Fruit fly (Drosophila melanogaster) whole organism, embryonic: ENCODE results near the gene CG31883.

Source experiments
- Asciz ChIP-seq: fragments of 200-800 bp; sonication (Bioruptor generic); optimal IDR thresholded peaks from 2 replicates; lab custom pipeline; 2017; ENCODE audit warnings: missing biosample characterization, mild to moderate bottlenecking, missing genetic modification characterization, missing genetic modification reagents
- CG10462 ChIP-seq: fragments of 200-800 bp; sonication (Bioruptor generic); optimal IDR thresholded peaks from 2 replicates; lab custom pipeline; 2016; ENCODE audit warnings: missing biosample characterization, missing genetic modification characterization
- CG10565 ChIP-seq: fragments of 200-800 bp; sonication (Bioruptor generic); optimal IDR thresholded peaks from 3 replicates; lab custom pipeline; 2016; ENCODE audit warnings: missing biosample characterization, mild to moderate bottlenecking, missing genetic modification characterization
- CG11085 ChIP-seq: fragments of 200-800 bp; sonication (Bioruptor generic); IDR thresholded peaks from 2 replicates; pipeline ENCODE4 v1.3.6; 2022; ENCODE audit warnings: missing biosample characterization, missing genetic modification characterization
- CG11723 ChIP-seq: fragments of 200-800 bp; sonication (Bioruptor generic); optimal IDR thresholded peaks from 2 replicates; lab custom pipeline; 2017; ENCODE audit warnings: missing biosample characterization, mild to moderate bottlenecking, missing genetic modification characterization
- CG12219 ChIP-seq: fragments of 200-800 bp; sonication (Bioruptor generic); optimal IDR thresholded peaks from 3 replicates; lab custom pipeline; 2018; ENCODE audit warnings: missing biosample characterization, mild to moderate bottlenecking, missing genetic modification characterization
- CG1233 ChIP-seq: fragments of 200-800 bp; sonication (Bioruptor generic); optimal IDR thresholded peaks from 4 replicates; lab custom pipeline; 2018; ENCODE audit warnings: missing biosample characterization, mild to moderate bottlenecking, missing genetic modification characterization
- CG13123 ChIP-seq: fragments of 200-800 bp; sonication (Bioruptor generic); optimal IDR thresholded peaks from 2 replicates; lab custom pipeline; 2016; ENCODE audit warnings: missing biosample characterization, missing genetic modification characterization
- CG16813 ChIP-seq: fragments of 200-800 bp; sonication (Bioruptor generic); IDR thresholded peaks from 3 replicates; pipeline ENCODE4 v1.3.6; 2022; ENCODE audit warnings: missing biosample characterization, missing genetic modification characterization; ENCODE audit not compliant: partially characterized antibody
- CG17359 ChIP-seq: fragments of 200-800 bp; sonication (Bioruptor generic); optimal IDR thresholded peaks from 3 replicates; lab custom pipeline; 2018; ENCODE audit warnings: missing biosample characterization, mild to moderate bottlenecking, missing genetic modification characterization, moderate library complexity
- CG18476 ChIP-seq: fragments of 200-800 bp; sonication (Bioruptor generic); optimal IDR thresholded peaks from 2 replicates; lab custom pipeline; 2016; ENCODE audit warnings: missing biosample characterization, mild to moderate bottlenecking, missing genetic modification characterization
- CG2712 ChIP-seq: fragments of 200-800 bp; optimal IDR thresholded peaks from 3 replicates; lab custom pipeline; 2019; ENCODE audit warnings: missing biosample characterization, mild to moderate bottlenecking, missing genetic modification characterization, moderate library complexity
- CG32767 ChIP-seq: fragments of 200-800 bp; sonication (Bioruptor generic); IDR thresholded peaks from 2 replicates; pipeline ENCODE4 v1.3.6; 2022; ENCODE audit warnings: missing biosample characterization, missing genetic modification characterization
- CG3726 ChIP-seq: fragments of 200-800 bp; sonication (Bioruptor generic); IDR thresholded peaks from 3 replicates; pipeline ENCODE4, ENCODE4 v1.3.6; 2022; ENCODE audit warnings: missing biosample characterization, missing genetic modification characterization
- CG4282 ChIP-seq: fragments of 200-800 bp; sonication (Bioruptor generic); optimal IDR thresholded peaks from 2 replicates; lab custom pipeline; 2016; ENCODE audit warnings: missing biosample characterization, missing genetic modification characterization
- CG4617 ChIP-seq: fragments of 200-800 bp; sonication (Bioruptor generic); optimal IDR thresholded peaks from 3 replicates; lab custom pipeline; 2016; ENCODE audit warnings: missing biosample characterization, missing genetic modification characterization, borderline replicate concordance
- GATAe ChIP-seq: fragments of 200-800 bp; sonication (Bioruptor generic); conservative IDR thresholded peaks from 2 replicates; pipeline ENCODE4 v1.3.6; 2022; ENCODE audit warnings: missing biosample characterization, missing genetic modification characterization
- Hmr ChIP-seq: fragments of 200-800 bp; sonication (Bioruptor generic); optimal IDR thresholded peaks from 3 replicates; lab custom pipeline; 2017; ENCODE audit warnings: mild to moderate bottlenecking, missing biosample characterization, missing genetic modification reagents, missing genetic modification characterization
- Kr ChIP-seq: fragments of 200-800 bp; sonication (Bioruptor generic); optimal IDR thresholded peaks from 2 replicates; lab custom pipeline; 2017; ENCODE audit warnings: missing biosample characterization, mild to moderate bottlenecking, missing genetic modification characterization
- Lhr ChIP-seq: fragments of 200-800 bp; sonication (Bioruptor generic); optimal IDR thresholded peaks from 3 replicates; lab custom pipeline; 2017; ENCODE audit warnings: mild to moderate bottlenecking, missing biosample characterization, missing genetic modification reagents, missing genetic modification characterization
- Med ChIP-seq: fragments of 200-800 bp; sonication (Bioruptor generic); peaks from one replicate; lab custom pipeline; 2016; ENCODE audit warnings: missing biosample characterization, missing genetic modification characterization, mild to moderate bottlenecking, inconsistent platforms, moderate library complexity
- Nf-YA ChIP-seq: fragments of 200-800 bp; sonication (Bioruptor generic); IDR thresholded peaks from 2 replicates; pipeline ENCODE4 v1.3.6; 2022; ENCODE audit warnings: missing biosample characterization, missing genetic modification characterization
- Oli ChIP-seq: fragments of 200-800 bp; sonication (Bioruptor generic); optimal IDR thresholded peaks from 2 replicates; lab custom pipeline; 2018; ENCODE audit warnings: missing biosample characterization, mild to moderate bottlenecking, missing genetic modification characterization, moderate library complexity
- Side ChIP-seq: fragments of 200-800 bp; sonication (Bioruptor generic); optimal IDR thresholded peaks from 2 replicates; lab custom pipeline; 2016; ENCODE audit warnings: missing biosample characterization, missing genetic modification characterization
- TFAM ChIP-seq: fragments of 200-800 bp; sonication (Bioruptor generic); optimal IDR thresholded peaks from 2 replicates; lab custom pipeline; 2017; ENCODE audit warnings: missing biosample characterization, missing genetic modification characterization, inconsistent platforms
- ab ChIP-seq: fragments of 200-800 bp; sonication (Bioruptor generic); optimal IDR thresholded peaks from 2 replicates; lab custom pipeline; 2016; ENCODE audit warnings: missing biosample characterization, missing genetic modification characterization
- aop ChIP-seq: fragments of 200-800 bp; sonication (Bioruptor generic); IDR thresholded peaks from 2 replicates; pipeline ENCODE4 v1.3.6; 2022; ENCODE audit warnings: missing biosample characterization, missing genetic modification characterization
- btn ChIP-seq: fragments of 200-800 bp; sonication (Bioruptor generic); optimal IDR thresholded peaks from 2 replicates; lab custom pipeline; 2016; ENCODE audit warnings: missing biosample characterization, missing genetic modification characterization
- cas ChIP-seq: fragments of 200-800 bp; sonication (Bioruptor generic); IDR thresholded peaks from 2 replicates; pipeline ENCODE4 v1.3.6; 2022; ENCODE audit warnings: missing biosample characterization, missing genetic modification characterization
- cg ChIP-seq: fragments of 200-800 bp; sonication (Bioruptor generic); optimal IDR thresholded peaks from 3 replicates; lab custom pipeline; 2019; ENCODE audit warnings: missing biosample characterization, mild to moderate bottlenecking, missing genetic modification characterization, moderate library complexity
- corto ChIP-seq: fragments of 200-800 bp; sonication (Bioruptor generic); optimal IDR thresholded peaks from 2 replicates; lab custom pipeline; 2016; ENCODE audit warnings: missing biosample characterization, mild to moderate bottlenecking, missing genetic modification characterization, moderate library complexity
- crp ChIP-seq, 2 experiments: fragments of 200-800 bp; sonication (Bioruptor generic); optimal IDR thresholded peaks; 2 replicates in 1 of 2; 3 replicates in 1 of 2; lab custom pipeline; 2017; ENCODE audit warnings: missing biosample characterization in 2 of 2, missing genetic modification characterization in 2 of 2, mild to moderate bottlenecking in 1 of 2, moderate library complexity in 1 of 2
- dmrt11E ChIP-seq: fragments of 200-800 bp; sonication (Bioruptor generic); optimal IDR thresholded peaks from 3 replicates; lab custom pipeline; 2018; ENCODE audit warnings: missing biosample characterization, mild to moderate bottlenecking, missing genetic modification characterization, moderate library complexity
- fd96Cb ChIP-seq: fragments of 200-800 bp; sonication (Bioruptor generic); optimal IDR thresholded peaks from 2 replicates; lab custom pipeline; 2018; ENCODE audit warnings: missing biosample characterization, mild to moderate bottlenecking, missing genetic modification characterization, moderate library complexity
- gro ChIP-seq: fragments of 200-800 bp; sonication (Bioruptor generic); optimal IDR thresholded peaks from 2 replicates; lab custom pipeline; 2016; ENCODE audit warnings: missing biosample characterization, missing genetic modification characterization
- inv ChIP-seq: fragments of 200-800 bp; sonication (Bioruptor generic); IDR thresholded peaks from 2 replicates; pipeline ENCODE4 v1.3.6; 2022; ENCODE audit warnings: missing biosample characterization, missing genetic modification characterization; ENCODE audit not compliant: partially characterized antibody
- jing ChIP-seq: fragments of 200-800 bp; sonication (Bioruptor generic); optimal IDR thresholded peaks from 2 replicates; lab custom pipeline; 2018; ENCODE audit warnings: missing biosample characterization, mild to moderate bottlenecking, missing genetic modification characterization
- lmd ChIP-seq: fragments of 200-800 bp; sonication (Bioruptor generic); IDR thresholded peaks from 2 replicates; pipeline ENCODE4 v1.3.6; 2022; ENCODE audit warnings: missing biosample characterization, missing genetic modification characterization
- lov ChIP-seq, 2 experiments: fragments of 200-800 bp in 1 of 2; fragments of >200 bp in 1 of 2; sonication (Bioruptor generic) in 1 of 2; IDR thresholded peaks in 1 of 2; optimal IDR thresholded peaks in 1 of 2; 2 replicates in 1 of 2; 3 replicates in 1 of 2; pipeline versions ENCODE4 v1.3.6 to Lab custom; 2017 to 2022; ENCODE audit warnings: missing biosample characterization in 1 of 2, missing genetic modification characterization in 1 of 2
- pnt ChIP-seq: fragments of 200-800 bp; sonication (Bioruptor generic); optimal IDR thresholded peaks from 3 replicates; lab custom pipeline; 2016; ENCODE audit warnings: missing biosample characterization, missing genetic modification characterization
- prd ChIP-seq, 3 experiments: fragments of >200 bp in 2 of 3; fragments of 200-800 bp in 1 of 3; sonication (Bioruptor generic) in 1 of 3; optimal IDR thresholded peaks in 2 of 3; IDR thresholded peaks in 1 of 3; 2 replicates in 2 of 3; 3 replicates in 1 of 3; pipeline versions ENCODE4 v1.3.6 to Lab custom; 2017 to 2022; ENCODE audit warnings: missing biosample characterization in 1 of 3, missing genetic modification characterization in 1 of 3
- slou ChIP-seq: fragments of 200-800 bp; sonication (Bioruptor generic); optimal IDR thresholded peaks from 3 replicates; lab custom pipeline; 2016; ENCODE audit warnings: missing biosample characterization, missing genetic modification characterization
- stwl ChIP-seq: fragments of 200-800 bp; sonication (Bioruptor generic); optimal IDR thresholded peaks from 3 replicates; lab custom pipeline; 2018; ENCODE audit warnings: missing biosample characterization, mild to moderate bottlenecking, missing genetic modification characterization, moderate library complexity
- sug ChIP-seq: fragments of 200-800 bp; optimal IDR thresholded peaks from 2 replicates; lab custom pipeline; 2019; ENCODE audit warnings: missing biosample characterization, mild to moderate bottlenecking, missing genetic modification characterization, moderate library complexity
- twi ChIP-seq: fragments of 200-800 bp; optimal IDR thresholded peaks from 2 replicates; lab custom pipeline; 2019; ENCODE audit warnings: missing biosample characterization, mild to moderate bottlenecking, missing genetic modification characterization, moderate library complexity
- vvl ChIP-seq: fragments of 200-800 bp; sonication (Bioruptor generic); IDR thresholded peaks from 2 replicates; pipeline ENCODE4 v1.3.6; 2022; ENCODE audit warnings: missing biosample characterization, missing genetic modification characterization

CG31883 gene

DNA sequence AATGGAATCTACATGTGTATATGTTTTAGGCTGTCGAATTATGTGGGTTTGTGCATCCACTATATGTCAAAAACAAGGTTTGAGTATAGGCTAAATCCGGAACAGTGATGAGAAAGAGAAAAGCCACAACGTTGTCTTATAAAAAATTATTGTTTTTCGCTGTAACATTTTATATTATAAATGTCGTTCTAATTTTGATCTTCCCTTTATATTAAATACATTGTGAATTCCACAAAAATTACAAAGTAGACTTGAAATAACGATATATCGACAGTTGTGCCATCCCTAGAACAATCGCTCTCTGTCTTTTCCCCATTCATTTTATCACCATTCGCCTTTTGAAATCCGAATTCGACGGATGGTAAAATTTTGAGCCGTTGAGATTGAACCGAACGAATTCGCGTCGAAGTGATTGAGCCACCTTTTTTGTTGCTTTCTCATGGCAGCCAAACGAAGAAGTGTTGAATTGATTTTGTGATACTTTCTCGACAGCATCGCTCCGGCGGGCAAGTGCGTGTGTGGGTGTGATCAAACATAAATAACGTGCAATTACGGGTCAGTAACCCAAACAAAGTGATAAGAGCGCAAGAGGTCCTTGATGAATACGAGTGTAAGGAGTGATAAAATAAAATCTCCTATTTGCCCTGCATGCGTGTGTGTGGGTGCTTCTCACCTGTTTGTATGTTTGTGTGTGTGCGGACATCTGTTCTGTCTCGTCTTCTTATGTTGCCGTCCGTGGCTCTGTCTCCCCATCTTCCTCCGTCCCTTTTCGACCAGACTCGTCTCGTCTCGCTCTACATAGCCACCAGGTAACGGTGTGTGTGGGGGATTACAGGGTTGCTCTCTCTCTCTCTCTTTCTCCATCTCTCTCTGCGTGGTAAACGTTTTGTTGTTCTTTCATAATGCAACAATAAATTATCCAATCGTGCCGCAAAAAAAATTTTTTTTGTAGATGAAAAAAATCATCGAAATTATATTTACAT lies 7.1 kb upstream of the CG31883 start, which contains the start of gene Oatp30B (continued):
- peak; percentile 82 for TF ChIP-seq btn (GFP tag; lab: Kevin White, UChicago)
- peak; percentile 96 for TF ChIP-seq CG16813 (GFP tag; lab: Robert Waterston, UW)
- TF ChIP-seq Hmr (GFP tag; lab: Kevin White, UChicago): peak; percentile 97
- peak; percentile 95 for TF ChIP-seq sug
- TF ChIP-seq CG13123 (GFP tag; lab: Kevin White, UChicago): peak; percentile 95
- peak; percentile 97 for TF ChIP-seq cas (GFP tag; lab: Robert Waterston, UW)
- peak; percentile 89 for TF ChIP-seq jing (GFP tag; lab: Kevin White, UChicago)
- TF ChIP-seq TFAM: peak; percentile 88
- peak; percentile 97 for TF ChIP-seq slou (GFP tag; lab: Kevin White, UChicago)
- peak; percentile 97 for TF ChIP-seq CG17359
- peak; percentile 92 for TF ChIP-seq CG4617 (GFP tag; lab: Kevin White, UChicago)
- TF ChIP-seq fd96Cb (tag; lab: Kevin White, UChicago): peak; percentile 95
- TF ChIP-seq pnt (GFP tag; lab: Kevin White, UChicago): peak; percentile 95
- TF ChIP-seq CG10565: peak; percentile 79
- TF ChIP-seq CG4282 (GFP tag; lab: Kevin White, UChicago): peak; percentile 87
- TF ChIP-seq Side (GFP tag; lab: Kevin White, UChicago): peak; percentile 95
- peak; percentile 93; the same call in 2 of the 3 replicates for TF ChIP-seq CG3726 (GFP tag; lab: Robert Waterston, UW)
- TF ChIP-seq CG1233: peak; percentile 94
- peak; percentile 92 for TF ChIP-seq twi
- TF ChIP-seq vvl (GFP tag; lab: Robert Waterston, UW): peak; percentile 99
- peak; percentile 80 for TF ChIP-seq stwl (tag; lab: Kevin White, UChicago)
- peak; percentile 98 for TF ChIP-seq CG2712 (tag; lab: Kevin White, UChicago)
- peak; percentile 94 for TF ChIP-seq CG10462 (GFP tag; lab: Kevin White, UChicago)
- peak in 1 of 2 experiments; percentile 57 for TF ChIP-seq crp (GFP tag; optimal IDR thresholded peaks at IDR 0.05; lab: Kevin White, UChicago)
- peak; percentile 92 for TF ChIP-seq GATAe (GFP tag; lab: Robert Waterston, UW)
- peak; percentile 99 for TF ChIP-seq Med (GFP tag; lab: Kevin White, UChicago)
- peak; percentile 81 for TF ChIP-seq aop (GFP tag; lab: Robert Waterston, UW)
- no peak for TF ChIP-seq lov (optimal IDR thresholded peaks at IDR 0.05; lab: Kevin White, UChicago)
- TF ChIP-seq lov (GFP tag; IDR thresholded peaks at IDR 0.05; lab: Robert Waterston, UW): peak; percentile 97
- TF ChIP-seq prd (optimal IDR thresholded peaks at IDR 0.05; lab: Kevin White, UChicago): no peak
- TF ChIP-seq prd (GFP tag; IDR thresholded peaks at IDR 0.05; lab: Robert Waterston, UW): peak; percentile 99
- TF ChIP-seq gro (GFP tag; lab: Kevin White, UChicago): peak; percentile 96
- TF ChIP-seq Lhr (GFP tag; lab: Kevin White, UChicago): peak; percentile 98
- TF ChIP-seq corto (GFP tag; lab: Kevin White, UChicago): peak; percentile 91
- peak; percentile 97 for TF ChIP-seq dmrt11E (tag; lab: Kevin White, UChicago)
- TF ChIP-seq CG11085: peak; percentile 97
- peak; percentile 95 for TF ChIP-seq inv (GFP tag; lab: Robert Waterston, UW)
- TF ChIP-seq Oli: peak; percentile 94
- peak; percentile 93 for TF ChIP-seq Asciz
- peak; percentile 93 for TF ChIP-seq CG32767 (GFP tag; lab: Robert Waterston, UW)
- TF ChIP-seq CG11723: peak; percentile 85
- peak; percentile 89 for TF ChIP-seq cg (GFP tag; lab: Kevin White, UChicago)
- TF ChIP-seq CG18476 (GFP tag; lab: Kevin White, UChicago): peak; percentile 96
- TF ChIP-seq CG12219 (GFP tag; lab: Kevin White, UChicago): peak; percentile 94
- TF ChIP-seq ab (GFP tag; lab: Kevin White, UChicago): peak; percentile 70
- peak; percentile 95 for TF ChIP-seq Nf-YA (GFP tag; lab: Robert Waterston, UW)
- peak; percentile 97 for TF ChIP-seq lmd
- no peak for TF ChIP-seq Kr (GFP tag; lab: Kevin White, UChicago)
